Worm (Caenorhabditis elegans): ENCODE measurements around the gene grsp-3.

The grsp-3 gene

ce11 chrIV:7083976-7084375 is 47.8 kb downstream of the grsp-3 start:
- no peak for TF ChIP-seq unc-39 (tag; optimal IDR thresholded peaks at IDR 0.05)
- TF ChIP-seq nhr-12 (tag; optimal IDR thresholded peaks at IDR 0.05): no peak
- TF ChIP-seq elt-3 (tag; optimal IDR thresholded peaks at IDR 0.05): no peak
- no peak for TF ChIP-seq sea-2 (GFP tag; optimal IDR thresholded peaks at IDR 0.05)
- no peak for TF ChIP-seq lsy-12 (tag; optimal IDR thresholded peaks at IDR 0.05)
- TF ChIP-seq ztf-11 (tag; optimal IDR thresholded peaks at IDR 0.05): no peak
- TF ChIP-seq ceh-9 (tag; optimal IDR thresholded peaks at IDR 0.05): no peak

- TF ChIP-seq elt-3 (tag; optimal IDR thresholded peaks at IDR 0.05) (no peak), nhr-28 (tag; optimal IDR thresholded peaks at IDR 0.05) (no peak), nhr-76 (tag; optimal IDR thresholded peaks at IDR 0.05) (no peak), ceh-28 (tag; optimal IDR thresholded peaks at IDR 0.05) (no peak), fkh-2 (tag; optimal IDR thresholded peaks at IDR 0.05) (no peak), pha-4 (tag; optimal IDR thresholded peaks at IDR 0.05) (no peak), ceh-16 (tag; optimal IDR thresholded peaks at IDR 0.05) (no peak), snpc-4 (tag; optimal IDR thresholded peaks at IDR 0.05) (no peak), elt-2 (tag; optimal IDR thresholded peaks at IDR 0.05) (peak; percentile 25), nhr-237 (tag; optimal IDR thresholded peaks at IDR 0.05) (no peak), nhr-77 (tag; optimal IDR thresholded peaks at IDR 0.05) (no peak), ama-1 (optimal IDR thresholded peaks at IDR 0.05) (peak; percentile 12), jun-1 (tag; optimal IDR thresholded peaks at IDR 0.05) (no peak), tbx-2 (tag; optimal IDR thresholded peaks at IDR 0.05) (no peak), daf-12 (tag; optimal IDR thresholded peaks at IDR 0.05) (no peak), nhr-25 (tag; optimal IDR thresholded peaks at IDR 0.05) (peak; percentile 10), nhr-12 (tag; optimal IDR thresholded peaks at IDR 0.05) (peak; percentile 19), nhr-23 (tag; optimal IDR thresholded peaks at IDR 0.05) (no peak)
These were observed 48.3 kb downstream of the grsp-3 start, which contains the start of gene Y43B11AR.3 for ce11 chrIV:7083382-7083784. Gene Y43B11AR.3 (minus strand): TSS chrIV:7083716.

- TF ChIP-seq nfya-1 (tag; optimal IDR thresholded peaks at IDR 0.05; ENCODE audit: insufficient read depth) (no peak), jun-1 (tag; optimal IDR thresholded peaks at IDR 0.05) (no peak), R02D3.7 (tag; optimal IDR thresholded peaks at IDR 0.05) (no peak), elt-3 (tag; optimal IDR thresholded peaks at IDR 0.05) (no peak)
These were observed 50.5 kb downstream of the grsp-3 start, which contains the start of gene Y43B11AR.1 for ce11 chrIV:7081214-7081613. Gene Y43B11AR.1 (plus strand): TSS chrIV:7081514.
